Fruit fly (Drosophila melanogaster): Measurements from ENCODE around the gene fabp.

fabp gene

dm6 chr3R:11613252-11614036, 46.6 kb upstream of the fabp start (continued):
- peak; percentile 67; the same call in 2 of the 3 replicates for TF ChIP-seq Mrtf (GFP tag; IDR thresholded peaks at IDR 0.05)
- TF ChIP-seq CG11085 (GFP tag; IDR thresholded peaks at IDR 0.05), result peak; percentile 56
- no peak for TF ChIP-seq ato (GFP tag; IDR thresholded peaks at IDR 0.05; ENCODE audit: partially characterized antibody)
- peak; percentile 54 for TF ChIP-seq CG9215 (GFP tag; IDR thresholded peaks at IDR 0.05)
- no peak for TF ChIP-seq abd-A (tag; optimal IDR thresholded peaks at IDR 0.05)
- no peak for TF ChIP-seq CkIIα-i1 (GFP tag; IDR thresholded peaks at IDR 0.05)
- no peak for TF ChIP-seq en (GFP tag; optimal IDR thresholded peaks at IDR 0.05)
- TF ChIP-seq CG8359 (GFP tag; optimal IDR thresholded peaks at IDR 0.05; ENCODE audit: borderline replicate concordance), result no peak
- TF ChIP-seq wek (GFP tag; optimal IDR thresholded peaks at IDR 0.05), result no peak
- no peak for TF ChIP-seq hbn (GFP tag; IDR thresholded peaks at IDR 0.05; ENCODE audit: partially characterized antibody)
- no peak for TF ChIP-seq al (GFP tag; IDR thresholded peaks at IDR 0.05)
- TF ChIP-seq CG32767 (GFP tag; IDR thresholded peaks at IDR 0.05), result no peak
- no peak for TF ChIP-seq ara (GFP tag; IDR thresholded peaks at IDR 0.05)
- TF ChIP-seq BtbVII (GFP tag; optimal IDR thresholded peaks at IDR 0.05), result no peak
- peak; percentile 46 for TF ChIP-seq HmgD (GFP tag; optimal IDR thresholded peaks at IDR 0.05)
- TF ChIP-seq Six4 (GFP tag; optimal IDR thresholded peaks at IDR 0.05), result peak; percentile 35
- peak; percentile 45; the same call in 1 of the 2 replicates for TF ChIP-seq Nf-YA (GFP tag; IDR thresholded peaks at IDR 0.05)
- no peak for TF ChIP-seq mirr (GFP tag; optimal IDR thresholded peaks at IDR 0.05)
- peak; percentile 65 for TF ChIP-seq bcd (GFP tag; optimal IDR thresholded peaks at IDR 0.05)
- no peak for TF ChIP-seq Dref (GFP tag; IDR thresholded peaks at IDR 0.05)
- no peak for TF ChIP-seq CG6683 (GFP tag; optimal IDR thresholded peaks at IDR 0.05)
- no peak for TF ChIP-seq CG8478 (optimal IDR thresholded peaks at IDR 0.05)
- TF ChIP-seq Chrac-16 (GFP tag; optimal IDR thresholded peaks at IDR 0.05), result peak; percentile 82
- TF ChIP-seq pan (optimal IDR thresholded peaks at IDR 0.05), result no peak
- TF ChIP-seq pan (GFP tag; optimal IDR thresholded peaks at IDR 0.05 in 1 of 2, IDR thresholded peaks at IDR 0.05 in 1 of 2), result peak in 1 of 2 experiments; percentile 57
- peak; percentile 84 for TF ChIP-seq E2f2 (GFP tag; IDR thresholded peaks at IDR 0.05)
- TF ChIP-seq CG3847 (GFP tag; IDR thresholded peaks at IDR 0.05), result peak; percentile 67
- peak; percentile 78 for TF ChIP-seq CG17829 (tag; optimal IDR thresholded peaks at IDR 0.05)
- peak; percentile 56; the same call in 1 of the 2 replicates for TF ChIP-seq CG17328 (GFP tag; IDR thresholded peaks at IDR 0.05)
- peak; percentile 12; the same call in 1 of the 2 replicates for TF ChIP-seq chm (GFP tag; IDR thresholded peaks at IDR 0.05)
- no peak for TF ChIP-seq MESR4 (GFP tag; optimal IDR thresholded peaks at IDR 0.05)
- no peak for TF ChIP-seq crc (GFP tag; optimal IDR thresholded peaks at IDR 0.05)
- TF ChIP-seq oc (tag; optimal IDR thresholded peaks at IDR 0.05), result peak; percentile 36
- peak; percentile 22 for TF ChIP-seq Bteb2 (GFP tag; optimal IDR thresholded peaks at IDR 0.05)
- TF ChIP-seq CG17802 (tag; optimal IDR thresholded peaks at IDR 0.05), result peak; percentile 1
- peak; percentile 44 for TF ChIP-seq CG3163 (GFP tag; optimal IDR thresholded peaks at IDR 0.05)
- TF ChIP-seq CG8290 (GFP tag; optimal IDR thresholded peaks at IDR 0.05), result peak; percentile 87
- peak in 1 of 2 experiments; percentile 68 for TF ChIP-seq CG8290 (tag; optimal IDR thresholded peaks at IDR 0.05)
- TF ChIP-seq sc (optimal IDR thresholded peaks at IDR 0.05), result no peak
- peak; percentile 22 for TF ChIP-seq sc (GFP tag; optimal IDR thresholded peaks at IDR 0.05)
- TF ChIP-seq CG7271 (tag; optimal IDR thresholded peaks at IDR 0.05), result no peak
- TF ChIP-seq CG2712 (tag; optimal IDR thresholded peaks at IDR 0.05), result peak; percentile 78
- no peak for TF ChIP-seq CG17912 (GFP tag; optimal IDR thresholded peaks at IDR 0.05)
- TF ChIP-seq fd64A (GFP tag; optimal IDR thresholded peaks at IDR 0.05), result no peak
- peak; percentile 90 for TF ChIP-seq Lhr (GFP tag; optimal IDR thresholded peaks at IDR 0.05)
- TF ChIP-seq pho (GFP tag; optimal IDR thresholded peaks at IDR 0.05), result peak; percentile 43
- TF ChIP-seq salm (tag; optimal IDR thresholded peaks at IDR 0.05), result no peak
- TF ChIP-seq CG9797 (GFP tag; optimal IDR thresholded peaks at IDR 0.05), result no peak
- no peak for TF ChIP-seq hb (GFP tag; IDR thresholded peaks at IDR 0.05; ENCODE audit: partially characterized antibody)
- peak; percentile 3 for TF ChIP-seq zfh2 (GFP tag; optimal IDR thresholded peaks at IDR 0.05)
- TF ChIP-seq Dfd (GFP tag; optimal IDR thresholded peaks at IDR 0.05), result no peak
